Fruit fly (Drosophila melanogaster): Measurements from ENCODE around the gene CG13807.

The CG13807 gene

DNA sequence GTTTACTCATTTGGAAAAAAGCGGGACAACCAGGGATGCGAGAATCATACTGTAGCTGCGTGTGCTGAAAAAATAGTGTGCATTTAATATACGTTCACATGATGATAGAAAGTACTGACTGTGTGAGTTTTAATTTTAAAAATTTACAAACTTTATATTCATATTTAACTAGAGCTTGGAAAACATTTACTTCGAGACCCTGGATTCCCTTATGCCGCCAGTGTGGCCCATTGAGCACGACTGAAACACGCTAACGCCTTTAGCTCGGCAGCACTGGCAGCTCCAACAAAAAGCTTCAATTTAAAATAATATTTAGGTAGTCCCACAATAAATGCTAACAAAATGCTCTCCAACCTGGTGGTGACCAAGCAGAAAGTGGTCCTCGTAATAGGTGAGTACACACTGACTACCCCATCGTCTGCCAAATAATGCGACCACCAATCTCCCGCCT lies 5.3 kb upstream of the CG13807 start, which contains the start of the genes CG1275 and Elp5 (continued):
- TF ChIP-seq cg (GFP tag; optimal IDR thresholded peaks at IDR 0.05) (no peak), ro (GFP tag; IDR thresholded peaks at IDR 0.05) (peak; percentile 98), stwl (tag; optimal IDR thresholded peaks at IDR 0.05) (peak; percentile 75), CG18764 (GFP tag; optimal IDR thresholded peaks at IDR 0.05) (peak; percentile 94), CG5180 (GFP tag; optimal IDR thresholded peaks at IDR 0.05) (peak; percentile 83), Tbp (GFP tag; optimal IDR thresholded peaks at IDR 0.05) (no peak), CG8089 (GFP tag; optimal IDR thresholded peaks at IDR 0.05) (peak; percentile 94), croc (GFP tag; conservative IDR thresholded peaks at IDR 0.05) (peak; percentile 99), ci (GFP tag; IDR thresholded peaks at IDR 0.05) (peak; percentile 100), CG32532 (GFP tag; IDR thresholded peaks at IDR 0.05) (peak; percentile 100), Asciz (GFP tag; optimal IDR thresholded peaks at IDR 0.05) (peak; percentile 98), CG13894 (tag; optimal IDR thresholded peaks at IDR 0.05) (peak; percentile 97), shn (GFP tag; optimal IDR thresholded peaks at IDR 0.05) (peak; percentile 91), CG12104 (GFP tag; optimal IDR thresholded peaks at IDR 0.05) (peak; percentile 98), dmrt99B (tag; optimal IDR thresholded peaks at IDR 0.05) (peak; percentile 99), gem (tag; optimal IDR thresholded peaks at IDR 0.05) (peak; percentile 99), ap (GFP tag; IDR thresholded peaks at IDR 0.05) (peak; percentile 99), CG1603 (tag; optimal IDR thresholded peaks at IDR 0.05) (peak; percentile 98), abd-A (tag; optimal IDR thresholded peaks at IDR 0.05) (no peak), ham (GFP tag; IDR thresholded peaks at IDR 0.05) (peak; percentile 98), HLHmδ (GFP tag; optimal IDR thresholded peaks at IDR 0.05) (no peak), HLH4C (GFP tag; IDR thresholded peaks at IDR 0.05; ENCODE audit: partially characterized antibody) (0 out of 3 replicates have a peak, but pooled peaks have one; percentile 27), sima (GFP tag; optimal IDR thresholded peaks at IDR 0.05) (peak; percentile 96), CG15479 (GFP tag; optimal IDR thresholded peaks at IDR 0.05) (peak; percentile 62), pros (GFP tag; optimal IDR thresholded peaks at IDR 0.05) (peak; percentile 40), Taf1 (GFP tag; IDR thresholded peaks at IDR 0.05) (peak; percentile 99), CG6654 (GFP tag; optimal IDR thresholded peaks at IDR 0.05) (peak; percentile 84), D19B (GFP tag; optimal IDR thresholded peaks at IDR 0.05) (peak; percentile 95), CG13424 (tag; optimal IDR thresholded peaks at IDR 0.05) (peak; percentile 99), CG16863 (GFP tag; optimal IDR thresholded peaks at IDR 0.05) (peak; percentile 95), Dp (GFP tag; optimal IDR thresholded peaks at IDR 0.05) (peak; percentile 64), CG8359 (GFP tag; optimal IDR thresholded peaks at IDR 0.05; ENCODE audit: borderline replicate concordance) (peak; percentile 85), CG1647 (GFP tag; optimal IDR thresholded peaks at IDR 0.05) (peak; percentile 97), Neu2 (GFP tag; optimal IDR thresholded peaks at IDR 0.05; ENCODE audit: borderline replicate concordance) (peak; percentile 87), CG31388 (GFP tag; optimal IDR thresholded peaks at IDR 0.05) (peak; percentile 88), Dip2 (GFP tag; IDR thresholded peaks at IDR 0.05) (peak; percentile 81), CG34224 (GFP tag; IDR thresholded peaks at IDR 0.05; ENCODE audit: partially characterized antibody) (no peak), fru (optimal IDR thresholded peaks at IDR 0.05) (no peak), Doc3 (GFP tag; IDR thresholded peaks at IDR 0.05; ENCODE audit: partially characterized antibody) (no peak), br (optimal IDR thresholded peaks at IDR 0.05) (no peak), rib (GFP tag; IDR thresholded peaks at IDR 0.05) (peak; percentile 99), PHDP (tag; optimal IDR thresholded peaks at IDR 0.05) (peak; percentile 98), Atf6 (GFP tag; IDR thresholded peaks at IDR 0.05) (peak; percentile 99), toy (GFP tag; IDR thresholded peaks at IDR 0.05) (peak; percentile 99), CG4707 (GFP tag; optimal IDR thresholded peaks at IDR 0.05) (peak; percentile 92), CG8281 (tag; optimal IDR thresholded peaks at IDR 0.05) (peak; percentile 93), trh (GFP tag; optimal IDR thresholded peaks at IDR 0.05) (peak; percentile 96), Hmr (GFP tag; optimal IDR thresholded peaks at IDR 0.05) (peak; percentile 98), CG30403 (GFP tag; optimal IDR thresholded peaks at IDR 0.05) (peak; percentile 99), Hey (tag; optimal IDR thresholded peaks at IDR 0.05) (peak; percentile 89), CG4404 (GFP tag; IDR thresholded peaks at IDR 0.05) (peak; percentile 98)

Data from whole organism, embryonic.